Fruit fly (Drosophila melanogaster) whole organism, embryonic: Measurements from ENCODE around the gene mRpS25.

Source experiments
- Ada2b ChIP-seq: fragments of 200-800 bp; sonication (Bioruptor generic); IDR thresholded peaks from 2 replicates; pipeline ENCODE4 v1.3.6; 2022; ENCODE audit warnings: missing biosample characterization, missing genetic modification characterization
- Awh ChIP-seq: fragments of 200-800 bp; sonication (Bioruptor generic); IDR thresholded peaks from 2 replicates; pipeline ENCODE4, ENCODE4 v1.3.6; 2022; ENCODE audit warnings: missing biosample characterization, missing genetic modification characterization
- CG11504 ChIP-seq: fragments of 200-800 bp; sonication (Bioruptor generic); optimal IDR thresholded peaks from 3 replicates; lab custom pipeline; 2019; ENCODE audit warnings: missing biosample characterization, mild to moderate bottlenecking, missing genetic modification characterization, moderate library complexity
- CG12391 ChIP-seq: fragments of 200-800 bp; sonication (Bioruptor generic); optimal IDR thresholded peaks from 3 replicates; lab custom pipeline; 2018; ENCODE audit warnings: missing biosample characterization, mild to moderate bottlenecking, missing genetic modification characterization, moderate library complexity
- CG13894 ChIP-seq: fragments of 200-800 bp; sonication (Bioruptor generic); optimal IDR thresholded peaks from 3 replicates; lab custom pipeline; 2018; ENCODE audit warnings: missing biosample characterization, mild to moderate bottlenecking, missing genetic modification characterization, moderate library complexity
- CG15269 ChIP-seq: fragments of 200-800 bp; sonication (Bioruptor generic); optimal IDR thresholded peaks from 2 replicates; lab custom pipeline; 2018; ENCODE audit warnings: missing biosample characterization, mild to moderate bottlenecking, missing genetic modification characterization, moderate library complexity
- CG1529 ChIP-seq: fragments of 200-800 bp; sonication (Bioruptor generic); optimal IDR thresholded peaks from 3 replicates; lab custom pipeline; 2018; ENCODE audit warnings: missing biosample characterization, missing genetic modification characterization
- CG18599 ChIP-seq: fragments of 200-800 bp; sonication (Bioruptor generic); optimal IDR thresholded peaks from 3 replicates; lab custom pipeline; 2017; ENCODE audit warnings: missing biosample characterization, missing genetic modification characterization, mild to moderate bottlenecking, moderate library complexity, missing genetic modification reagents
- CG2120 ChIP-seq: fragments of 200-800 bp; sonication (Bioruptor generic); optimal IDR thresholded peaks from 3 replicates; lab custom pipeline; 2016; ENCODE audit warnings: missing biosample characterization, missing genetic modification characterization
- CG2202 ChIP-seq: fragments of 200-800 bp; sonication (Bioruptor generic); optimal IDR thresholded peaks from 2 replicates; lab custom pipeline; 2018; ENCODE audit warnings: missing biosample characterization, mild to moderate bottlenecking, missing genetic modification characterization
- CG2678 ChIP-seq: fragments of 200-800 bp; sonication (Bioruptor generic); optimal IDR thresholded peaks from 3 replicates; lab custom pipeline; 2019; ENCODE audit warnings: missing biosample characterization, mild to moderate bottlenecking, missing genetic modification characterization, moderate library complexity
- CG3281 ChIP-seq: fragments of 200-800 bp; sonication (Bioruptor generic); optimal IDR thresholded peaks from 3 replicates; lab custom pipeline; 2017; ENCODE audit warnings: missing biosample characterization, mild to moderate bottlenecking, missing genetic modification characterization
- CG5953 ChIP-seq: fragments of 200-800 bp; sonication (Bioruptor generic); IDR thresholded peaks from 2 replicates; pipeline ENCODE4 v1.3.6; 2022; ENCODE audit warnings: missing biosample characterization, missing genetic modification characterization
- CG6654 ChIP-seq: fragments of 200-800 bp; sonication (Bioruptor generic); optimal IDR thresholded peaks from 2 replicates; lab custom pipeline; 2017; ENCODE audit warnings: missing biosample characterization, mild to moderate bottlenecking, missing genetic modification characterization
- CG7556 ChIP-seq: fragments of 200-800 bp; sonication (Bioruptor generic); optimal IDR thresholded peaks from 2 replicates; lab custom pipeline; 2017; ENCODE audit warnings: missing biosample characterization, mild to moderate bottlenecking, missing genetic modification characterization
- CG7839 ChIP-seq: fragments of 200-800 bp; sonication (Bioruptor generic); optimal IDR thresholded peaks from 3 replicates; lab custom pipeline; 2018; ENCODE audit warnings: missing biosample characterization, mild to moderate bottlenecking, missing genetic modification characterization, moderate library complexity
- CG9727 ChIP-seq: fragments of 200-800 bp; sonication (Bioruptor generic); optimal IDR thresholded peaks from 3 replicates; lab custom pipeline; 2017; ENCODE audit warnings: missing biosample characterization, mild to moderate bottlenecking, missing genetic modification characterization
- CG9932 ChIP-seq: fragments of 200-800 bp; sonication (Bioruptor generic); IDR thresholded peaks from 2 replicates; pipeline ENCODE4 v1.3.6; 2022; ENCODE audit warnings: missing biosample characterization, missing genetic modification characterization
- D19A ChIP-seq: fragments of 200-800 bp; optimal IDR thresholded peaks from 3 replicates; lab custom pipeline; 2019; ENCODE audit warnings: missing biosample characterization, mild to moderate bottlenecking, missing genetic modification characterization, moderate library complexity
- Dip2 ChIP-seq: fragments of 200-800 bp; sonication (Bioruptor generic); IDR thresholded peaks from 2 replicates; pipeline ENCODE4 v1.3.6; 2022; ENCODE audit warnings: missing biosample characterization, missing genetic modification characterization
- Fer1 ChIP-seq: fragments of 200-800 bp; sonication (Bioruptor generic); optimal IDR thresholded peaks from 2 replicates; lab custom pipeline; 2017; ENCODE audit warnings: missing biosample characterization, mild to moderate bottlenecking, missing genetic modification characterization
- Hand ChIP-seq: fragments of 200-800 bp; sonication (Bioruptor generic); optimal IDR thresholded peaks from 2 replicates; lab custom pipeline; 2017; ENCODE audit warnings: mild to moderate bottlenecking, missing biosample characterization, missing genetic modification reagents, missing genetic modification characterization
- Hmr ChIP-seq: fragments of 200-800 bp; sonication (Bioruptor generic); optimal IDR thresholded peaks from 3 replicates; lab custom pipeline; 2017; ENCODE audit warnings: mild to moderate bottlenecking, missing biosample characterization, missing genetic modification reagents, missing genetic modification characterization
- Hr51 ChIP-seq, 2 experiments: fragments of 200-800 bp; sonication (Bioruptor generic); optimal IDR thresholded peaks; 2 replicates in 1 of 2; 3 replicates in 1 of 2; lab custom pipeline; 2016 to 2018; ENCODE audit warnings: missing biosample characterization in 2 of 2, missing genetic modification characterization in 2 of 2, mild to moderate bottlenecking in 1 of 2, moderate library complexity in 1 of 2
- Med ChIP-seq: fragments of 200-800 bp; sonication (Bioruptor generic); peaks from one replicate; lab custom pipeline; 2016; ENCODE audit warnings: missing biosample characterization, missing genetic modification characterization, mild to moderate bottlenecking, inconsistent platforms, moderate library complexity
- Meics ChIP-seq: fragments of 200-800 bp; sonication (Bioruptor generic); optimal IDR thresholded peaks from 2 replicates; lab custom pipeline; 2017; ENCODE audit warnings: missing biosample characterization, mild to moderate bottlenecking, missing genetic modification characterization
- Myb ChIP-seq: fragments of 200-800 bp; sonication (Bioruptor generic); optimal IDR thresholded peaks from 2 replicates; lab custom pipeline; 2016; ENCODE audit warnings: missing biosample characterization, missing genetic modification characterization
- Neu2 ChIP-seq: fragments of 200-800 bp; sonication (Bioruptor generic); optimal IDR thresholded peaks from 3 replicates; lab custom pipeline; 2016; ENCODE audit warnings: missing biosample characterization, missing genetic modification characterization, borderline replicate concordance
- Rfx ChIP-seq: fragments of 200-800 bp; sonication (Bioruptor generic); IDR thresholded peaks from 2 replicates; pipeline ENCODE4 v1.3.6; 2022; ENCODE audit warnings: missing biosample characterization, missing genetic modification characterization
- Sox102F ChIP-seq: fragments of 200-800 bp; sonication (Bioruptor generic); optimal IDR thresholded peaks from 2 replicates; lab custom pipeline; 2018; ENCODE audit warnings: missing biosample characterization, mild to moderate bottlenecking, missing genetic modification characterization, moderate library complexity
- Usf ChIP-seq: fragments of 200-800 bp; sonication (Bioruptor generic); optimal IDR thresholded peaks from 2 replicates; lab custom pipeline; 2017; ENCODE audit warnings: missing genotype, missing biosample characterization, missing genetic modification characterization
- Xrp1 ChIP-seq: fragments of 200-800 bp; sonication (Bioruptor generic); IDR thresholded peaks from 2 replicates; pipeline ENCODE4 v1.3.6; 2022; ENCODE audit warnings: missing biosample characterization, missing genetic modification characterization
- bcd ChIP-seq: fragments of 200-800 bp; sonication (Bioruptor generic); optimal IDR thresholded peaks from 2 replicates; lab custom pipeline; 2017; ENCODE audit warnings: missing biosample characterization, mild to moderate bottlenecking, missing genetic modification characterization
- dmrt99B ChIP-seq: fragments of 200-800 bp; sonication (Bioruptor generic); optimal IDR thresholded peaks from 2 replicates; lab custom pipeline; 2018; ENCODE audit warnings: missing biosample characterization, mild to moderate bottlenecking, missing genetic modification characterization, moderate library complexity
- dysf ChIP-seq: fragments of 200-800 bp; sonication (Bioruptor generic); IDR thresholded peaks from 3 replicates; pipeline ENCODE4 v1.3.6; 2022; ENCODE audit warnings: missing biosample characterization, missing genetic modification characterization
- emc ChIP-seq: fragments of 200-800 bp; sonication (Bioruptor generic); optimal IDR thresholded peaks from 2 replicates; lab custom pipeline; 2016; ENCODE audit warnings: missing biosample characterization, missing genetic modification characterization
- esg ChIP-seq: fragments of 200-800 bp; sonication (Bioruptor generic); conservative IDR thresholded peaks from 2 replicates; pipeline ENCODE4 v1.3.6; 2022; ENCODE audit warnings: missing biosample characterization, missing genetic modification characterization
- gem ChIP-seq: fragments of 200-800 bp; sonication (Bioruptor generic); optimal IDR thresholded peaks from 2 replicates; lab custom pipeline; 2019; ENCODE audit warnings: missing biosample characterization, mild to moderate bottlenecking, missing genetic modification characterization, moderate library complexity
- grau ChIP-seq: fragments of 200-800 bp; optimal IDR thresholded peaks from 3 replicates; lab custom pipeline; 2019; ENCODE audit warnings: missing biosample characterization, mild to moderate bottlenecking, missing genetic modification characterization, moderate library complexity
- lilli ChIP-seq: fragments of 200-800 bp; sonication (Bioruptor generic); optimal IDR thresholded peaks from 3 replicates; lab custom pipeline; 2016; ENCODE audit warnings: missing biosample characterization, missing genetic modification characterization
- nmo ChIP-seq: fragments of 200-800 bp; sonication (Bioruptor generic); optimal IDR thresholded peaks from 2 replicates; lab custom pipeline; 2018; ENCODE audit warnings: missing biosample characterization, mild to moderate bottlenecking, missing genetic modification characterization, moderate library complexity
- pho ChIP-seq: fragments of 200-800 bp; sonication (Bioruptor generic); optimal IDR thresholded peaks from 2 replicates; lab custom pipeline; 2016; ENCODE audit warnings: missing biosample characterization, missing genetic modification characterization
- prd ChIP-seq, 3 experiments: fragments of >200 bp in 2 of 3; fragments of 200-800 bp in 1 of 3; sonication (Bioruptor generic) in 1 of 3; optimal IDR thresholded peaks in 2 of 3; IDR thresholded peaks in 1 of 3; 2 replicates in 2 of 3; 3 replicates in 1 of 3; pipeline versions ENCODE4 v1.3.6 to Lab custom; 2017 to 2022; ENCODE audit warnings: missing biosample characterization in 1 of 3, missing genetic modification characterization in 1 of 3
- row ChIP-seq: fragments of 200-800 bp; sonication (Bioruptor generic); IDR thresholded peaks from 3 replicates; pipeline ENCODE4 v1.3.6; 2022; ENCODE audit warnings: missing biosample characterization, missing genetic modification characterization
- sens ChIP-seq: fragments of 200-800 bp; sonication (Bioruptor generic); peaks from one replicate; lab custom pipeline; 2016; ENCODE audit warnings: missing biosample characterization, missing genetic modification characterization
- slbo ChIP-seq: fragments of 200-800 bp; sonication (Bioruptor generic); IDR thresholded peaks from 2 replicates; pipeline ENCODE4 v1.3.6; 2022; ENCODE audit warnings: missing biosample characterization, missing genetic modification characterization
- trem ChIP-seq: fragments of 200-800 bp; optimal IDR thresholded peaks from 3 replicates; lab custom pipeline; 2019; ENCODE audit warnings: missing biosample characterization, mild to moderate bottlenecking, missing genetic modification characterization, moderate library complexity
- unpg ChIP-seq: fragments of 200-800 bp; sonication (Bioruptor generic); optimal IDR thresholded peaks from 3 replicates; lab custom pipeline; 2018; ENCODE audit warnings: missing biosample characterization, mild to moderate bottlenecking, missing genetic modification characterization, moderate library complexity
- yki ChIP-seq: fragments of >200 bp; optimal IDR thresholded peaks from 3 replicates; lab custom pipeline; 2018
- zfh1 ChIP-seq: fragments of 200-800 bp; sonication (Bioruptor generic); IDR thresholded peaks from 3 replicates; pipeline ENCODE4 v1.3.6; 2022; ENCODE audit warnings: missing biosample characterization, missing genetic modification characterization

The mRpS25 gene

DNA sequence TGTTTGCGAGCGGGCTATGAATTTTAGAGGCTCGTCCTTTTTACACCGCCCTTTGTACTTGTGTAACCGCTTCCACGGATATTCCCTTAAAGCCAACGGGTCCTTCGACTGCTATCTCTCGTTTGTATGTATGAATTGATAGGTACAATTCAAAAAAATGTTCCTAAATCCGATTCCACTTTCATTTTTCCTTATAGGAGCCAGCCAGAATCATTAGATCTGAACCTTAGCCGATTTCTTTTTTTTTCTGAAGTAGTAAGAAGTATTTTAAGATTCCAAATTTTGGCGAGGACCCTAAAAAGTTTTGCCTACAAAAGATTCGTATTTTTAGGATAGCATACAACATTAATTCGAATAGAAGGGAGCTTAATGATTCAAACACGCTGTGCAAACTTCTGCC is 15.9 kb upstream of the mRpS25 start:
- TF ChIP-seq CG13894 (tag; lab: Kevin White, UChicago), result peak; percentile 13
- TF ChIP-seq CG7556 (GFP tag; lab: Kevin White, UChicago), result peak; percentile 43
- peak; percentile 9 for TF ChIP-seq grau (tag; lab: Kevin White, UChicago)
- peak in 1 of 2 experiments; percentile 28 for TF ChIP-seq Hr51 (GFP tag; optimal IDR thresholded peaks at IDR 0.05; lab: Kevin White, UChicago)
- TF ChIP-seq Ada2b, result no peak
- peak; percentile 53 for TF ChIP-seq CG2120 (GFP tag; lab: Kevin White, UChicago)
- no peak for TF ChIP-seq prd (optimal IDR thresholded peaks at IDR 0.05; lab: Kevin White, UChicago)
- no peak for TF ChIP-seq prd (GFP tag; IDR thresholded peaks at IDR 0.05; lab: Robert Waterston, UW)
- TF ChIP-seq dmrt99B (tag; lab: Kevin White, UChicago), result peak; percentile 33
- peak; percentile 11 for TF ChIP-seq pho (GFP tag; lab: Kevin White, UChicago)
- no peak for TF ChIP-seq Neu2 (GFP tag; lab: Kevin White, UChicago)
- 0 out of 2 replicates have a peak, but pooled peaks have one; percentile 4 for TF ChIP-seq Rfx
- TF ChIP-seq D19A (tag; lab: Kevin White, UChicago), result peak; percentile 3
- peak; percentile 36 for TF ChIP-seq gem (tag; lab: Kevin White, UChicago)
- no peak for TF ChIP-seq esg (GFP tag; lab: Robert Waterston, UW)
- TF ChIP-seq Fer1 (GFP tag; lab: Kevin White, UChicago), result peak; percentile 15
- TF ChIP-seq CG2678 (tag; lab: Kevin White, UChicago), result peak; percentile 46
- TF ChIP-seq Meics, result peak; percentile 18
- TF ChIP-seq CG7839, result peak; percentile 24
- TF ChIP-seq CG18599, result peak; percentile 41
- peak; percentile 13 for TF ChIP-seq Med (GFP tag; lab: Kevin White, UChicago)
- peak; percentile 17 for TF ChIP-seq CG11504 (tag; lab: Kevin White, UChicago)
- TF ChIP-seq trem (tag; lab: Kevin White, UChicago), result no peak
- peak; percentile 21 for TF ChIP-seq lilli (GFP tag; lab: Kevin White, UChicago)
- peak; percentile 42; the same call in 1 of the 2 replicates for TF ChIP-seq slbo (GFP tag; lab: Robert Waterston, UW)
- TF ChIP-seq CG15269, result peak; percentile 25
- TF ChIP-seq Myb (GFP tag; lab: Kevin White, UChicago), result peak; percentile 1
- peak; percentile 60 for TF ChIP-seq sens
- TF ChIP-seq Hand (GFP tag; lab: Kevin White, UChicago), result peak; percentile 14
- 0 out of 3 replicates have a peak, but pooled peaks have one; percentile 14 for TF ChIP-seq dysf (GFP tag; lab: Robert Waterston, UW)
- TF ChIP-seq CG5953, result no peak
- TF ChIP-seq Hmr (GFP tag; lab: Kevin White, UChicago), result peak; percentile 44

dm6 chrX:14593091-14593490 is 10.3 kb upstream of the mRpS25 start:
- TF ChIP-seq CG2202 (tag; lab: Kevin White, UChicago) (no peak), unpg (GFP tag; lab: Kevin White, UChicago) (peak; percentile 16), emc (GFP tag; lab: Kevin White, UChicago) (no peak), Med (GFP tag; lab: Kevin White, UChicago) (peak; percentile 82), CG9727 (GFP tag; lab: Kevin White, UChicago) (peak; percentile 40), nmo (peak; percentile 1), CG1529 (GFP tag; lab: Kevin White, UChicago) (no peak), CG9932 (GFP tag; lab: Robert Waterston, UW) (0 out of 2 replicates have a peak, but pooled peaks have one; percentile 32), yki (lab: Kevin White, UChicago) (no peak), CG7839 (peak; percentile 65), Dip2 (no peak), CG13894 (tag; lab: Kevin White, UChicago) (no peak), CG3281 (peak; percentile 60), Xrp1 (GFP tag; lab: Robert Waterston, UW) (no peak), CG12391 (peak; percentile 30), Awh (GFP tag; lab: Robert Waterston, UW) (no peak), dysf (GFP tag; lab: Robert Waterston, UW) (peak; percentile 22; the same call in 1 of the 3 replicates), CG6654 (GFP tag; lab: Kevin White, UChicago) (no peak), Hr51 (GFP tag; optimal IDR thresholded peaks at IDR 0.05; lab: Kevin White, UChicago) (peak in 1 of 2 experiments; percentile 69), Sox102F (GFP tag; lab: Kevin White, UChicago) (peak; percentile 22), Usf (GFP tag; lab: Kevin White, UChicago) (no peak), row (GFP tag; lab: Robert Waterston, UW) (peak; percentile 28; the same call in 1 of the 3 replicates), bcd (peak; percentile 1), zfh1 (GFP tag; lab: Robert Waterston, UW) (no peak)
